Worm (Caenorhabditis elegans) whole organism, L3 larva: ENCODE results near the gene fbxb-108.

Experiments
- R02D3.7 ChIP-seq: fragments of 150-350 bp; optimal IDR thresholded peaks from 2 replicates; lab custom pipeline; 2014; ENCODE audit warnings: missing biosample characterization, missing genetic modification characterization
- ZK546.5 ChIP-seq: sonication (generic microtip); optimal IDR thresholded peaks from 2 replicates; lab custom pipeline; 2017; ENCODE audit warnings: missing biosample characterization, missing genetic modification characterization
- aly-2 ChIP-seq: fragments of 150-350 bp; optimal IDR thresholded peaks from 2 replicates; lab custom pipeline; 2014; ENCODE audit warnings: missing biosample characterization, missing genetic modification characterization
- ama-1 ChIP-seq: fragments of 150-350 bp; optimal IDR thresholded peaks from 2 replicates; lab custom pipeline; 2018
- ceh-16 ChIP-seq: sonication (generic microtip); optimal IDR thresholded peaks from 2 replicates; lab custom pipeline; 2017; ENCODE audit warnings: missing biosample characterization, missing genetic modification characterization
- ceh-28 ChIP-seq: fragments of 150-350 bp; optimal IDR thresholded peaks from 2 replicates; lab custom pipeline; 2014; ENCODE audit warnings: missing biosample characterization, missing genetic modification reagents, missing genetic modification characterization
- ceh-82 ChIP-seq: fragments of 150-350 bp; optimal IDR thresholded peaks from 2 replicates; lab custom pipeline; 2014; ENCODE audit warnings: missing biosample characterization, missing genetic modification characterization
- ceh-9 ChIP-seq: sonication (generic microtip); optimal IDR thresholded peaks from 2 replicates; lab custom pipeline; 2018; ENCODE audit warnings: missing biosample characterization, missing genetic modification characterization
- daf-12 ChIP-seq: fragments of 150-350 bp; optimal IDR thresholded peaks from 2 replicates; lab custom pipeline; 2014; ENCODE audit warnings: missing biosample characterization, missing genetic modification reagents, missing genetic modification characterization
- egl-5 ChIP-seq: fragments of 150-350 bp; optimal IDR thresholded peaks from 2 replicates; lab custom pipeline; 2017; ENCODE audit warnings: missing biosample characterization, missing genetic modification reagents, missing genetic modification characterization, inconsistent platforms
- elt-1 ChIP-seq: fragments of 150-350 bp; optimal IDR thresholded peaks from 2 replicates; lab custom pipeline; 2014; ENCODE audit warnings: missing biosample characterization, missing genetic modification characterization
- elt-2 ChIP-seq: sonication (generic microtip); optimal IDR thresholded peaks from 2 replicates; lab custom pipeline; 2016; ENCODE audit warnings: missing genetic modification reagents, mild to moderate bottlenecking, missing genetic modification characterization, missing compliant biosample characterization
- eor-1 ChIP-seq, 2 experiments: fragments of 150-350 bp; optimal IDR thresholded peaks; 2 replicates each; lab custom pipeline; 2014 to 2018; ENCODE audit warnings: missing biosample characterization in 2 of 2, missing genetic modification characterization in 2 of 2
- fkh-2 ChIP-seq: fragments of 150-350 bp; optimal IDR thresholded peaks from 2 replicates; lab custom pipeline; 2014; ENCODE audit warnings: missing biosample characterization, missing genetic modification reagents, missing genetic modification characterization
- fos-1 ChIP-seq: fragments of 150-350 bp; optimal IDR thresholded peaks from 2 replicates; lab custom pipeline; 2014; ENCODE audit warnings: missing biosample characterization, missing genetic modification characterization
- hmg-11 ChIP-seq: sonication (generic microtip); optimal IDR thresholded peaks from 2 replicates; lab custom pipeline; 2016; ENCODE audit warnings: missing genetic modification characterization, missing compliant biosample characterization
- jun-1 ChIP-seq: fragments of 150-350 bp; optimal IDR thresholded peaks from 2 replicates; lab custom pipeline; 2014; ENCODE audit warnings: missing biosample characterization, missing genetic modification reagents, missing genetic modification characterization
- lin-15B ChIP-seq: fragments of 150-350 bp; optimal IDR thresholded peaks from 2 replicates; lab custom pipeline; 2014; ENCODE audit warnings: missing biosample characterization, missing genetic modification characterization
- lin-39 ChIP-seq: fragments of 150-350 bp; optimal IDR thresholded peaks from 2 replicates; lab custom pipeline; 2018; ENCODE audit warnings: missing biosample characterization, missing genetic modification reagents, missing genetic modification characterization
- lsy-12 ChIP-seq: sonication (generic microtip); optimal IDR thresholded peaks from 2 replicates; lab custom pipeline; 2016; ENCODE audit warnings: mild to moderate bottlenecking, missing genetic modification characterization, missing compliant biosample characterization
- mml-1 ChIP-seq: fragments of 150-350 bp; sonication (generic microtip); optimal IDR thresholded peaks from 3 replicates; lab custom pipeline; 2014; ENCODE audit warnings: missing biosample characterization, missing genetic modification characterization
- nhr-11 ChIP-seq: fragments of 150-350 bp; optimal IDR thresholded peaks from 2 replicates; lab custom pipeline; 2014; ENCODE audit warnings: missing biosample characterization, missing genetic modification characterization
- nhr-12 ChIP-seq: fragments of 150-350 bp; optimal IDR thresholded peaks from 2 replicates; lab custom pipeline; 2014; ENCODE audit warnings: missing biosample characterization, missing genetic modification characterization
- nhr-23 ChIP-seq: fragments of 150-350 bp; optimal IDR thresholded peaks from 2 replicates; lab custom pipeline; 2014; ENCODE audit warnings: missing biosample characterization, missing genetic modification reagents, missing genetic modification characterization
- nhr-237 ChIP-seq: fragments of 150-350 bp; optimal IDR thresholded peaks from 2 replicates; lab custom pipeline; 2014; ENCODE audit warnings: missing biosample characterization, missing genetic modification characterization
- nhr-25 ChIP-seq: sonication (generic microtip); optimal IDR thresholded peaks from 2 replicates; lab custom pipeline; 2017; ENCODE audit warnings: missing biosample characterization, missing genetic modification characterization
- nhr-28 ChIP-seq: fragments of 150-350 bp; optimal IDR thresholded peaks from 2 replicates; lab custom pipeline; 2014; ENCODE audit warnings: missing biosample characterization, missing genetic modification characterization
- nhr-43 ChIP-seq: sonication (generic microtip); optimal IDR thresholded peaks from 2 replicates; lab custom pipeline; 2016; ENCODE audit warnings: mild to moderate bottlenecking, missing genetic modification characterization, missing compliant biosample characterization; ENCODE audit not compliant: poor library complexity, severe bottlenecking
- nhr-77 ChIP-seq: fragments of 150-350 bp; optimal IDR thresholded peaks from 2 replicates; lab custom pipeline; 2014; ENCODE audit warnings: missing biosample characterization, missing genetic modification characterization
- pha-4 ChIP-seq: fragments of 150-350 bp; optimal IDR thresholded peaks from 2 replicates; lab custom pipeline; 2014; ENCODE audit warnings: missing biosample characterization, missing genetic modification reagents, missing genetic modification characterization
- pqm-1 ChIP-seq: fragments of 150-350 bp; optimal IDR thresholded peaks from 2 replicates; lab custom pipeline; 2017; ENCODE audit warnings: missing biosample characterization, missing genetic modification characterization, inconsistent platforms
- sea-2 ChIP-seq: fragments of 150-350 bp; sonication (generic microtip); optimal IDR thresholded peaks from 4 replicates; lab custom pipeline; 2014; ENCODE audit warnings: missing biosample characterization, missing genetic modification reagents, missing genetic modification characterization
- skn-1 ChIP-seq: fragments of 150-350 bp; optimal IDR thresholded peaks from 2 replicates; lab custom pipeline; 2014; ENCODE audit warnings: missing biosample characterization, missing genetic modification characterization
- snpc-4 ChIP-seq: fragments of 150-350 bp; optimal IDR thresholded peaks from 2 replicates; lab custom pipeline; 2014; ENCODE audit warnings: missing biosample characterization, missing genetic modification characterization
- unc-39 ChIP-seq: sonication (generic microtip); optimal IDR thresholded peaks from 4 replicates; lab custom pipeline; 2017; ENCODE audit warnings: missing biosample characterization, missing genetic modification characterization
- zag-1 ChIP-seq: fragments of 150-350 bp; optimal IDR thresholded peaks from 2 replicates; lab custom pipeline; 2014; ENCODE audit warnings: missing biosample characterization, missing genetic modification characterization
- ztf-11 ChIP-seq: fragments of 150-350 bp; optimal IDR thresholded peaks from 2 replicates; lab custom pipeline; 2014; ENCODE audit warnings: missing biosample characterization, missing genetic modification characterization
- ztf-4 ChIP-seq: fragments of 150-350 bp; optimal IDR thresholded peaks from 2 replicates; lab custom pipeline; 2014; ENCODE audit warnings: missing biosample characterization, missing genetic modification characterization

The fbxb-108 gene

ce11 chrII:2787031-2787512 lies 22.3 kb downstream of the fbxb-108 start, which contains the start of the genes F08D12.12 and srpa-72:
Gene F08D12.12 (minus strand): TSS chrII:2787081.
Gene srpa-72 (plus strand): TSS chrII:2787481.
- TF ChIP-seq fkh-2 (tag; lab: Kevin White, UChicago) (no peak), hmg-11 (tag; lab: Kevin White, UChicago) (peak; percentile 85), elt-2 (tag; lab: Kevin White, UChicago) (peak; percentile 21), jun-1 (no peak), lin-15B (peak; percentile 47), lin-39 (tag; lab: Kevin White, UChicago) (peak; percentile 63)

DNA sequence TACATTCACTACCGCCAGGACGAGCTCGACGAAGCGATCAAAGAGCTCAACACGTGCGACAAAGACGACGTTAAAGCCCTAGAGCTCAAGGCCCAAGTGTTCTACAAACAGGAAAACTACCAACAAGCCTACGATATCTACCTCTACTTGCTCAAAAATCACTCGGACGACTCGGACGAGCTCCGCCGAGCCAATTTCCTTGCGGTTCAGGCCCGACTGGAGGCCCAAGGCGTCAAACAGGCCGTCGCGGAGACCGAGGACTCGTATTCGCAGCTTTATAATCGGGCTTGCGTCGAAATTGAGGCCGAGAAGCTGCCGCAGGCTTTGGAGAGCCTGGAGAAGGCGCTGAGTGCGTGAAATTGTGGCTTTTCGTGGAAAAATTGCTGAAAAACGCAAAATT lies 23.1 kb downstream of the fbxb-108 start:
- TF ChIP-seq jun-1 = no peak
- TF ChIP-seq aly-2 (tag; lab: Kevin White, UChicago) = no peak
- no peak for TF ChIP-seq nhr-12
- no peak for TF ChIP-seq skn-1 (tag; lab: Kevin White, UChicago)
- no peak for TF ChIP-seq zag-1 (tag; lab: Kevin White, UChicago)
- no peak for TF ChIP-seq R02D3.7 (tag; lab: Kevin White, UChicago)
- no peak for TF ChIP-seq elt-2 (tag; lab: Kevin White, UChicago)
- TF ChIP-seq ztf-4 (tag; lab: Kevin White, UChicago) = no peak
- no peak for TF ChIP-seq nhr-28 (tag; lab: Kevin White, UChicago)
- no peak for TF ChIP-seq daf-12 (tag; lab: Kevin White, UChicago)
- no peak for TF ChIP-seq ceh-16 (tag; lab: Kevin White, UChicago)
- no peak for TF ChIP-seq ztf-11 (tag; lab: Kevin White, UChicago)
- no peak for TF ChIP-seq nhr-43
- TF ChIP-seq mml-1 (tag; lab: Kevin White, UChicago) = no peak
- TF ChIP-seq sea-2 (GFP tag; lab: Kevin White, UChicago) = no peak
- TF ChIP-seq, all 47 proteins: peak for 0

DNA sequence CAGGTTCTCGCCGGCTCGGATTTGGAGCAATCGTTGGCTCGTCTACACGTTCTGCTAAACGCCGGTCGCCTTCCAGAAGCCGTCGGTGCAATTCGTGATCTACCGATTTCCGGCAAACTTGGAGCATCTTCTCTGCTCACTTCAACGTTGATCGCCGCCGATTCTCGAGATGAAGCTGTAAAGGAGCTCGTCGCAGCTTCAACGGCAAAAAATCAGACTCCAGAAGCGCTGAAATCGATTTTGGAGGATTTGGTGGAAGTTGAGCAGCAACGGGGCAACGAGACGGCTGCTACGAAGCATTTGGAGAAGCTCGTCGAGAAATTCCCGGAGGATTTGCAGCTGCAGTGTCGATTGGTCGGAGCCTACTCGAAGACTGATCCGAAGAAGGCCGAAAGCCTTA lies 26.9 kb downstream of the fbxb-108 start:
- TF ChIP-seq egl-5 (tag; lab: Kevin White, UChicago) (no peak), nhr-237 (tag; lab: Kevin White, UChicago) (no peak), lsy-12 (tag; lab: Kevin White, UChicago) (no peak), elt-1 (tag; lab: Kevin White, UChicago) (no peak), fos-1 (tag; lab: Kevin White, UChicago) (no peak), ama-1 (lab: Kevin White, UChicago) (no peak), ceh-82 (tag; lab: Kevin White, UChicago) (no peak), ztf-11 (tag; lab: Kevin White, UChicago) (no peak), ceh-28 (no peak), ceh-9 (tag; lab: Kevin White, UChicago) (no peak), nhr-43 (no peak), zag-1 (tag; lab: Kevin White, UChicago) (no peak), jun-1 (no peak), nhr-28 (tag; lab: Kevin White, UChicago) (no peak), nhr-23 (tag; lab: Kevin White, UChicago) (no peak), unc-39 (no peak), pqm-1 (tag; lab: Kevin White, UChicago) (no peak), eor-1 (tag; optimal IDR thresholded peaks at IDR 0.05; lab: Kevin White, UChicago) (no peak), pha-4 (tag; lab: Kevin White, UChicago) (no peak)

DNA sequence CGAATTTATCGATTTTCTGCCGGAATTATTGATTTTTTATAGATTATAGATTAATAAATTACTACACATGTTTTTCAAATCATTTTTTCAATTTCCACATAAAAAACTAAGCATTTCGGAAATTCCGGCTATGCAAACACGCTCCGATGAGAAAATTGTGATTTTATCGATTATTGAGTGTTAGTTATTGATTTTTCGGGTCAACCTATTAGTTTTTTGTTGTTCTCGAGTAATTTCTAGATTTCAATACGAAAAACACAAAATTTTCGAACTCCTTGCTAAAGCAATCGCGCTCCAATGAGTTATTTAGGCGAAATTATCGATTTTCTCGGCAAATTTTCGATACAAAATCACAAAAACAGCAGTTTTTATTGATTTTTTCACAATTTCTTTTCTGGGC lies 30.6 kb downstream of the fbxb-108 start:
- peak; percentile 75 for TF ChIP-seq ceh-28
- no peak for TF ChIP-seq nhr-25 (tag; lab: Kevin White, UChicago)

DNA sequence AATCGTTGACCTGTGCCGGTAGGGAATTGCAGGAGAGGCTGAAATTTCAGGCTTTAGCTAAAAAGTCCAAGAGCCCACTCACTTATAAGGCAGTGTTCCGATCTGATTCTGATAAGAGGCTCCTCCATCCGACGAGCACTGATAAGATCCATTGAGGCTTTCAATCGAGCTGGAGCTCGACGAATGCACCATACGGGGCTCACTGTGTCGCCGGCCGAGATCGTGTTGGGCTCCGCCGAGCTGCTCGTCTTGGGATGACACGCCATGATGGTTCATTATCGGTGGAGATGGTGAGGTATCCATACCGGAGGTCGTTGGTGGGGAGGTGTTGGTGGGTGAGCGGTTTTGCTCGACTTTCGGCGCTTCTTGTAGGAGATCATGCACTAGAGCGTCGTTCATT lies 31.7 kb downstream of the fbxb-108 start:
- TF ChIP-seq daf-12 (tag; lab: Kevin White, UChicago) (no peak), ceh-16 (tag; lab: Kevin White, UChicago) (no peak), nhr-77 (tag; lab: Kevin White, UChicago) (no peak), unc-39 (no peak), eor-1 (tag; optimal IDR thresholded peaks at IDR 0.05; lab: Kevin White, UChicago) (no peak), lsy-12 (tag; lab: Kevin White, UChicago) (no peak), jun-1 (no peak), fkh-2 (tag; lab: Kevin White, UChicago) (no peak), fos-1 (tag; lab: Kevin White, UChicago) (no peak), ztf-4 (tag; lab: Kevin White, UChicago) (no peak), ceh-28 (no peak), hmg-11 (tag; lab: Kevin White, UChicago) (no peak), snpc-4 (tag; lab: Kevin White, UChicago) (no peak), nhr-11 (no peak), aly-2 (tag; lab: Kevin White, UChicago) (no peak), ZK546.5 (tag; lab: Kevin White, UChicago) (no peak), elt-2 (tag; lab: Kevin White, UChicago) (no peak)
